Worm (Caenorhabditis elegans) whole organism, late embryonic: Measurements from ENCODE around the gene unc-62.

Source experiments
- F13H6.1 ChIP-seq: sonication (generic microtip); optimal IDR thresholded peaks from 2 replicates; lab custom pipeline; 2016; ENCODE audit warnings: missing genetic modification characterization, missing compliant biosample characterization
- K02D7.2 ChIP-seq: sonication (generic microtip); optimal IDR thresholded peaks from 2 replicates; lab custom pipeline; 2017; ENCODE audit warnings: mild to moderate bottlenecking, missing genetic modification characterization, missing compliant biosample characterization
- ceh-9 ChIP-seq: sonication (generic microtip); optimal IDR thresholded peaks from 2 replicates; lab custom pipeline; 2016; ENCODE audit warnings: mild to moderate bottlenecking, missing genetic modification characterization, inconsistent platforms, missing compliant biosample characterization
- dmd-4 ChIP-seq: sonication (generic microtip); optimal IDR thresholded peaks from 2 replicates; lab custom pipeline; 2016; ENCODE audit warnings: borderline replicate concordance, missing genetic modification characterization, missing compliant biosample characterization
- ets-4 ChIP-seq: sonication (generic microtip); optimal IDR thresholded peaks from 2 replicates; lab custom pipeline; 2016; ENCODE audit warnings: missing genetic modification characterization, missing compliant biosample characterization
- pag-3 ChIP-seq: sonication (generic microtip); optimal IDR thresholded peaks from 2 replicates; lab custom pipeline; 2016; ENCODE audit warnings: missing compliant biosample characterization, missing genetic modification characterization, borderline replicate concordance
- pha-4 ChIP-seq: fragments of 150-350 bp; optimal IDR thresholded peaks from 2 replicates; lab custom pipeline; 2018; ENCODE audit warnings: missing biosample characterization, missing genetic modification reagents, missing genetic modification characterization
- pqm-1 ChIP-seq: sonication (generic microtip); optimal IDR thresholded peaks from 2 replicates; lab custom pipeline; 2016; ENCODE audit warnings: missing genetic modification characterization, missing compliant biosample characterization
- rnt-1 ChIP-seq: sonication (generic microtip); optimal IDR thresholded peaks from 2 replicates; lab custom pipeline; 2016; ENCODE audit warnings: missing genetic modification characterization, missing compliant biosample characterization
- unc-3 ChIP-seq, 2 experiments: fragments of 200-800 bp in 1 of 2; sonication (Bioruptor generic) in 1 of 2; sonication (generic microtip) in 1 of 2; conservative IDR thresholded peaks in 1 of 2; optimal IDR thresholded peaks in 1 of 2; 2 replicates each; pipeline versions ENCODE4 v1.3.6 to Lab custom; 2016 to 2022; ENCODE audit warnings: missing compliant biosample characterization in 2 of 2, missing genetic modification characterization in 2 of 2, missing genetic modification reagents in 1 of 2

DNA sequence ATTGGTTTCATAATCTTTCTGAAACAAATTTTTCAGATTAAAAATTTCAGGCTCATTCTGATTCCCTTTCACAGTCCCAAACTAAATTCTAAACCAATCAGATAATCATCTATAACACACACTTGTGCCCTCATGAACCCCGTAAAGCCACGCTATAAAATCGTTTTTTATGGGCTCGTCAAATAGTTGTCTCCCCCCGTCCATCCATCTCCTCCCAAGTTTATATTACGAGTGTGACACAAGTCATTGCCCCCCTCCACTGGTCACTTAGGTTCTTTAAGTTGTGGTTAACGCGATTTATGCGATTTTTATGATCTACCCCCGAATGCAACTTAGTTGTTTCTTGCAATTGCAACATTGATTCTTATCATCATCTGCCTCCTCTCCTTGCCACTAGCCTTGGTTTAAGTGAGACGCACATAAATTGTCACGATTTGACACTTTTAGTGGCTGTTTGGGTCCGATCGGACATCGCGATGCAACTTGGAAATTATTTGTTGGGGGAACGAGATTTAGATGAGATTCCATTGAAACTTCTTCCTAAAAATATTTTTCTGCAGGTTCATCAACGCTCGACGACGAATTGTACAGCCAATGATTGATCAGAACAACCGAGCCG, 12.2 kb downstream of the unc-62 start:
- no peak for TF ChIP-seq K02D7.2 (tag; lab: Kevin White, UChicago)
- TF ChIP-seq ceh-9 (tag; lab: Kevin White, UChicago), result no peak
- TF ChIP-seq pha-4, result no peak
- no peak for TF ChIP-seq dmd-4 (tag; lab: Kevin White, UChicago)
- TF ChIP-seq pqm-1 (tag; lab: Kevin White, UChicago), result no peak
- TF ChIP-seq unc-3 (GFP tag; conservative IDR thresholded peaks at IDR 0.05; lab: Robert Waterston, UW), result no peak
- TF ChIP-seq unc-3 (tag; optimal IDR thresholded peaks at IDR 0.05; lab: Kevin White, UChicago), result no peak
- TF ChIP-seq rnt-1 (tag; lab: Kevin White, UChicago), result no peak
- TF ChIP-seq F13H6.1 (tag; lab: Kevin White, UChicago), result no peak
- no peak for TF ChIP-seq ets-4 (tag; lab: Kevin White, UChicago)
- no peak for TF ChIP-seq pag-3 (tag; lab: Kevin White, UChicago)
